Worm (Caenorhabditis elegans) whole organism, L1 larva: Measurements from ENCODE around the gene Y62H9A.16.
A peak's percentile ranks its signal among the peaks of the same experiment; 100 is the strongest.

Experiments
- C04F5.9 ChIP-seq: sonication (generic microtip); optimal IDR thresholded peaks from 2 replicates; lab custom pipeline; 2016; ENCODE audit warnings: missing genetic modification characterization, missing compliant biosample characterization
- F16B12.6 ChIP-seq: fragments of 150-350 bp; optimal IDR thresholded peaks from 2 replicates; lab custom pipeline; 2014; ENCODE audit warnings: missing biosample characterization, missing genetic modification characterization
- alr-1 ChIP-seq: fragments of 200-800 bp; sonication (Bioruptor generic); optimal IDR thresholded peaks from 2 replicates; lab custom pipeline; 2018; ENCODE audit warnings: borderline replicate concordance, mild to moderate bottlenecking, missing genetic modification characterization, missing compliant biosample characterization
- ama-1 ChIP-seq: fragments of 150-350 bp; optimal IDR thresholded peaks from 2 replicates; lab custom pipeline; 2014
- blmp-1 ChIP-seq: fragments of 150-350 bp; optimal IDR thresholded peaks from 2 replicates; lab custom pipeline; 2014; ENCODE audit warnings: missing biosample characterization, missing genetic modification characterization
- ceh-8 ChIP-seq: fragments of 200-800 bp; sonication (Bioruptor generic); optimal IDR thresholded peaks from 2 replicates; lab custom pipeline; 2018; ENCODE audit warnings: mild to moderate bottlenecking, missing genetic modification characterization, moderate library complexity, missing compliant biosample characterization
- ceh-90 ChIP-seq: sonication (generic microtip); optimal IDR thresholded peaks from 2 replicates; lab custom pipeline; 2016; ENCODE audit warnings: missing genetic modification characterization, missing compliant biosample characterization
- efl-1 ChIP-seq, 4 experiments: fragments of 150-350 bp; optimal IDR thresholded peaks in 3 of 4; peaks in 1 of 4; 1 replicate in 1 of 4; 2 replicates in 3 of 4; lab custom pipeline; 2014; ENCODE audit warnings: missing biosample characterization in 2 of 4, missing genetic modification characterization in 2 of 4, missing genetic modification reagents in 2 of 4
- efl-3 ChIP-seq: fragments of 200-800 bp; sonication (Bioruptor generic); optimal IDR thresholded peaks from 2 replicates; lab custom pipeline; 2018; ENCODE audit warnings: mild to moderate bottlenecking, missing genetic modification characterization, missing compliant biosample characterization
- elt-2 ChIP-seq: sonication (generic microtip); optimal IDR thresholded peaks from 2 replicates; lab custom pipeline; 2016; ENCODE audit warnings: missing genetic modification characterization, mild to moderate bottlenecking, inconsistent platforms, missing compliant biosample characterization, missing genetic modification reagents
- elt-3 ChIP-seq, 6 experiments: fragments of 150-350 bp in 1 of 6; sonication (generic microtip); optimal IDR thresholded peaks; 2 replicates each; lab custom pipeline; 2017 to 2018; ENCODE audit warnings: missing biosample characterization in 6 of 6, missing genetic modification characterization in 6 of 6, inconsistent platforms in 1 of 6
- ets-5 ChIP-seq: fragments of 200-800 bp; sonication (Bioruptor generic); IDR thresholded peaks from 2 replicates; pipeline ENCODE4 v1.3.6; 2022; ENCODE audit warnings: missing genetic modification characterization, missing compliant biosample characterization
- fkh-10 ChIP-seq: sonication (generic microtip); optimal IDR thresholded peaks from 2 replicates; lab custom pipeline; 2017; ENCODE audit warnings: missing biosample characterization, missing genetic modification reagents, missing genetic modification characterization
- fkh-4 ChIP-seq: sonication (generic microtip); optimal IDR thresholded peaks from 2 replicates; lab custom pipeline; 2016; ENCODE audit warnings: missing compliant biosample characterization, missing genetic modification characterization, borderline replicate concordance
- fkh-8 ChIP-seq: sonication (generic microtip); optimal IDR thresholded peaks from 2 replicates; lab custom pipeline; 2016; ENCODE audit warnings: mild to moderate bottlenecking, missing genetic modification characterization, missing compliant biosample characterization
- hlh-4 ChIP-seq: sonication (generic microtip); optimal IDR thresholded peaks from 2 replicates; lab custom pipeline; 2016; ENCODE audit warnings: mild to moderate bottlenecking, missing genetic modification characterization, missing compliant biosample characterization
- hpl-2 ChIP-seq: fragments of 150-350 bp; optimal IDR thresholded peaks from 2 replicates; lab custom pipeline; 2014; ENCODE audit warnings: missing biosample characterization, missing genetic modification reagents, missing genetic modification characterization
- irx-1 ChIP-seq: sonication (generic microtip); optimal IDR thresholded peaks from 2 replicates; lab custom pipeline; 2016; ENCODE audit warnings: missing genetic modification characterization, missing compliant biosample characterization
- isw-1 ChIP-seq: fragments of 200-800 bp; sonication (Bioruptor generic); IDR thresholded peaks from 2 replicates; pipeline ENCODE4 v1.3.6; 2022; ENCODE audit warnings: missing genetic modification characterization, missing compliant biosample characterization
- jun-1 ChIP-seq: fragments of 150-350 bp; optimal IDR thresholded peaks from 2 replicates; lab custom pipeline; 2014; ENCODE audit warnings: missing biosample characterization, missing genetic modification reagents, missing genetic modification characterization
- lin-13 ChIP-seq: fragments of 150-350 bp; optimal IDR thresholded peaks from 2 replicates; lab custom pipeline; 2014; ENCODE audit warnings: missing biosample characterization, missing genetic modification reagents, missing genetic modification characterization
- lin-39 ChIP-seq: fragments of 150-350 bp; optimal IDR thresholded peaks from 2 replicates; lab custom pipeline; 2014; ENCODE audit warnings: missing biosample characterization, missing genetic modification reagents, missing genetic modification characterization
- lsy-2 ChIP-seq, 2 experiments: fragments of 150-350 bp; optimal IDR thresholded peaks; 2 replicates each; lab custom pipeline; 2014; ENCODE audit warnings: missing biosample characterization in 2 of 2, missing genetic modification characterization in 2 of 2
- mdl-1 ChIP-seq, 2 experiments: fragments of 150-350 bp; optimal IDR thresholded peaks; 2 replicates each; lab custom pipeline; 2014 to 2017; ENCODE audit warnings: missing biosample characterization in 2 of 2, missing genetic modification characterization in 2 of 2, inconsistent platforms in 1 of 2
- mep-1 ChIP-seq: fragments of 150-350 bp; optimal IDR thresholded peaks from 2 replicates; lab custom pipeline; 2014; ENCODE audit warnings: missing biosample characterization, missing genetic modification characterization
- nhr-19 ChIP-seq: fragments of 200-800 bp; sonication (Bioruptor generic); conservative IDR thresholded peaks from 2 replicates; pipeline ENCODE4 v1.3.6; 2022; ENCODE audit warnings: missing genetic modification characterization, missing compliant biosample characterization
- nhr-20 ChIP-seq: sonication (generic microtip); optimal IDR thresholded peaks from 2 replicates; lab custom pipeline; 2016; ENCODE audit warnings: mild to moderate bottlenecking, missing genetic modification characterization, missing compliant biosample characterization
- nhr-71 ChIP-seq: sonication (generic microtip); optimal IDR thresholded peaks from 2 replicates; lab custom pipeline; 2016; ENCODE audit warnings: mild to moderate bottlenecking, missing genetic modification characterization, moderate library complexity, missing compliant biosample characterization
- nhr-76 ChIP-seq: sonication (generic microtip); optimal IDR thresholded peaks from 2 replicates; lab custom pipeline; 2017; ENCODE audit warnings: missing biosample characterization, missing genetic modification characterization
- nhr-84 ChIP-seq: sonication (generic microtip); optimal IDR thresholded peaks from 2 replicates; lab custom pipeline; 2017; ENCODE audit warnings: missing biosample characterization, missing genetic modification characterization
- nhr-90 ChIP-seq: sonication (generic microtip); optimal IDR thresholded peaks from 2 replicates; lab custom pipeline; 2016; ENCODE audit warnings: mild to moderate bottlenecking, missing genetic modification characterization, missing compliant biosample characterization; ENCODE audit not compliant: poor library complexity
- pqm-1 ChIP-seq: sonication (generic microtip); optimal IDR thresholded peaks from 3 replicates; lab custom pipeline; 2017; ENCODE audit warnings: missing biosample characterization, missing genetic modification characterization
- sox-4 ChIP-seq: sonication (generic microtip); optimal IDR thresholded peaks from 2 replicates; lab custom pipeline; 2016; ENCODE audit warnings: missing genetic modification characterization, missing compliant biosample characterization
- tbx-2 ChIP-seq: sonication (generic microtip); optimal IDR thresholded peaks from 2 replicates; lab custom pipeline; 2016; ENCODE audit warnings: missing genetic modification characterization, missing compliant biosample characterization
- unc-130 ChIP-seq: fragments of 150-350 bp; optimal IDR thresholded peaks from 2 replicates; lab custom pipeline; 2017; ENCODE audit warnings: missing biosample characterization, missing genetic modification characterization, inconsistent platforms
- unc-30 ChIP-seq: sonication (generic microtip); optimal IDR thresholded peaks from 2 replicates; lab custom pipeline; 2017; ENCODE audit warnings: missing biosample characterization, missing genetic modification characterization
- unc-62 ChIP-seq: fragments of 150-350 bp; optimal IDR thresholded peaks from 2 replicates; lab custom pipeline; 2014; ENCODE audit warnings: missing biosample characterization, missing genetic modification reagents, missing genetic modification characterization
- vab-15 ChIP-seq: sonication (generic microtip); optimal IDR thresholded peaks from 2 replicates; lab custom pipeline; 2017; ENCODE audit warnings: missing genotype, mild to moderate bottlenecking, missing genetic modification characterization, missing compliant biosample characterization
- xbp-1 ChIP-seq: sonication (generic microtip); optimal IDR thresholded peaks from 2 replicates; lab custom pipeline; 2016; ENCODE audit warnings: missing genetic modification characterization, missing compliant biosample characterization
- zip-4 ChIP-seq: fragments of 200-800 bp; sonication (Bioruptor generic); optimal IDR thresholded peaks from 2 replicates; lab custom pipeline; 2018; ENCODE audit warnings: mild to moderate bottlenecking, missing genetic modification characterization, moderate library complexity, missing compliant biosample characterization
- ztf-11 ChIP-seq, 2 experiments: sonication (generic microtip); optimal IDR thresholded peaks; 2 replicates each; lab custom pipeline; 2016 to 2017; ENCODE audit warnings: missing genetic modification characterization in 2 of 2, missing biosample characterization in 1 of 2, missing compliant biosample characterization in 1 of 2

Gene Y62H9A.16

DNA sequence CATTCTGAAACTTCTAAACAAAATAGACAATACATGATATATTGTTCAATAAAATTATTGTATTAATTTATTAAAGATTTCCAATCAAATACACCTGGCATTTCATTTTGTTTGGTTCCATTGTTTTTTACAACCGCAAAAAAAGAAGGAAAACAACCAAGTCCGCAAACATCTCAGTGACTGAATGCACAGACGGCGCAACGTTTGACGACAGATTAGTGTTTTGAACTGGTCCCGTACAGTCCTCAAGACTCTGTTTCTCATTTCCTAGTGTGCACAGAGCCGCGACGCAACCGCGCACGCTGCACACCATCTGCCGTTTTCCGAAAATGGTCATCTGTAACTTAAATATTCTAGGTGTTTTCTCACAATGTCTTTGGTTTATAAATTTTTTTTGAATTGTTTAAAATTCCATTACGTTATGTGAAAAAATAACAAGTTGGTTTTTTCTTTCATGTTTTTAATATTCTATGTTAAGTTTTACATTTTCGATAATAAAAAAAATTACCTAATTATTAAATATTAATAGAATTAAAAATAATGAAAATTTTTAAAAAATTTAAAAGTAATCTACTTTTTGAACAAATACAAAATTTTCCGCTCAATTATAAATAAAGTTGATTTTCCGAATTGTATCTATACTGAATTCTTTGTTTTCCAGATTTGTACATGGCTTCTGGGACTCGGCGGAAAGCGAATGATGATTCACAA is 30.2 kb downstream of the Y62H9A.16 start, which contains the start of gene lsd-1 (continued):
- TF ChIP-seq vab-15 (no peak), irx-1 (tag; lab: Kevin White, UChicago) (no peak), ama-1 (lab: Kevin White, UChicago) (no peak), efl-1 (optimal IDR thresholded peaks at IDR 0.05; lab: Kevin White, UChicago) (peak; percentile 22 to 23), efl-1 (GFP tag; optimal IDR thresholded peaks at IDR 0.05 in 1 of 2; lab: Kevin White, UChicago) (peak in 1 of 2 experiments; percentile 4), pqm-1 (tag; lab: Kevin White, UChicago) (no peak), blmp-1 (tag; lab: Kevin White, UChicago) (no peak), zip-4 (GFP tag; lab: Kevin White, UChicago) (no peak), isw-1 (GFP tag; lab: Robert Waterston, UW) (no peak), lin-39 (tag; lab: Kevin White, UChicago) (no peak), mdl-1 (tag; optimal IDR thresholded peaks at IDR 0.05; lab: Kevin White, UChicago) (no peak), unc-130 (tag; lab: Kevin White, UChicago) (no peak), C04F5.9 (tag; lab: Kevin White, UChicago) (no peak), nhr-76 (tag; lab: Kevin White, UChicago) (no peak), nhr-71 (tag; lab: Kevin White, UChicago) (no peak), nhr-90 (tag; lab: Kevin White, UChicago) (peak; percentile 8), xbp-1 (peak; percentile 10), sox-4 (no peak), fkh-4 (tag; lab: Kevin White, UChicago) (no peak), nhr-20 (tag; lab: Kevin White, UChicago) (no peak), lin-13 (GFP tag; lab: Kevin White, UChicago) (no peak), nhr-19 (no peak), ets-5 (GFP tag; lab: Robert Waterston, UW) (no peak), alr-1 (tag; lab: Kevin White, UChicago) (no peak), efl-3 (GFP tag; lab: Kevin White, UChicago) (no peak), ztf-11 (tag; optimal IDR thresholded peaks at IDR 0.05; lab: Kevin White, UChicago) (no peak), jun-1 (no peak), elt-2 (tag; lab: Kevin White, UChicago) (no peak), unc-30 (tag; lab: Kevin White, UChicago) (no peak), hlh-4 (tag; lab: Kevin White, UChicago) (no peak), ceh-90 (tag; lab: Kevin White, UChicago) (no peak), fkh-10 (GFP tag; lab: Kevin White, UChicago) (no peak), lsy-2 (tag; optimal IDR thresholded peaks at IDR 0.05; lab: Kevin White, UChicago) (no peak)
- TF ChIP-seq, all 84 proteins: peak for 15

- TF ChIP-seq ama-1 (lab: Kevin White, UChicago) (no peak), ceh-8 (GFP tag; lab: Kevin White, UChicago) (no peak), mep-1 (tag; lab: Kevin White, UChicago) (no peak), F16B12.6 (tag; lab: Kevin White, UChicago) (no peak), fkh-8 (tag; lab: Kevin White, UChicago) (no peak), tbx-2 (no peak), nhr-84 (tag; lab: Kevin White, UChicago) (no peak), hpl-2 (GFP tag; lab: Kevin White, UChicago) (no peak), unc-62 (GFP tag; lab: Kevin White, UChicago) (no peak), elt-3 (tag; optimal IDR thresholded peaks at IDR 0.05; lab: Kevin White, UChicago) (no peak)
These were observed 34.0 kb downstream of the Y62H9A.16 start for ce11 chrX:11952129-11952528.
